Worm (Caenorhabditis elegans): Measurements from ENCODE around the gene far-7.
A peak's percentile ranks its signal among the peaks of the same experiment; 100 is the strongest.

far-7 gene

DNA sequence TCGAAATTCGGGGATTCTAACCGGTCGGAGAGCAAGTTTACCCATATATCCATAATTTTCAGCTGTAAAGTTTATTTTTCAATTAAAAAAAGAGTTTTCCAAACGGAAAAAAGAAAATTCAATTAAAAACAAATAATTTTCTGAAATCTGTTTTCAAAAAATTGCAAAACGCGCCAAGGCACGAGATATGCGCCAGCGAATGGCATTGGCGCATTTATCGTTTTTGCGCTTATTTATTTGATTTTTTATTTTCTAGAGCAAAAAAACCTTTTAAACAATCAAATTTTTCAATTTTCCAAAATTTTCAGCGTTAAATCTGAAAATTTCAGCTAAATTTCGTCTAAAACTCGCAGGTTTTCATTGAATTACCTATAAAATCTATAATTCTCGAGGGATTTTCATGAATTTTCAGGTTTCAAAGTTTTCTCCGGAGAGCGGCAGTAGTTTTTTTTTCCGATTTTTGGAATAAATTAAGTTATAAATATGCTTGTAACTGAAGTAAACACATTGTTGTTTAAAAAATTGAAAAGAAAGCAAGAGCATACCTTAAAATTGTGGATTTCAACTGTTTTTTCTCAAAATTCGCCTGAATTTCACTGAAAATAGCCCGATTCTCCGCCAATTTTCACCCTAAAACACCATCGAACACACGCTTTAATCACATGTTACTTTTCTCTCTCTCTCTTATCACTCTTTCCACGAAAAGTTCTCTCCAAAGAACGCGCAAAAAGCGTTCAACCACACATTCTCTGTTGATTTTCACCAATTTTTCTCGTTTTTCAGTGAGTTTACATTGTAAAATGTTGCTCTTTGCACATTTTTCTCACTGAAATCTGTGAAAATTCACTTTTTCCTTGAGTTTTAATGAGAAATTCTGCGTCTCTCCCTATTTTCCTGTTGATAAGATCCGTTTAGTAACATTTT, 33.7 kb upstream of the far-7 start, which contains the start of gene B0432.10 (continued):
- TF ChIP-seq crh-2 (tag; optimal IDR thresholded peaks at IDR 0.05) (peak; percentile 81), mbf-1 (tag; optimal IDR thresholded peaks at IDR 0.05) (no peak), dmd-4 (tag; optimal IDR thresholded peaks at IDR 0.05) (no peak), C34F6.9 (tag; optimal IDR thresholded peaks at IDR 0.05) (peak; percentile 96), egl-27 (tag; optimal IDR thresholded peaks at IDR 0.05) (peak; percentile 81), zag-1 (tag; optimal IDR thresholded peaks at IDR 0.05) (peak; percentile 17), nhr-21 (tag; optimal IDR thresholded peaks at IDR 0.05) (peak; percentile 63), gmeb-1 (tag; optimal IDR thresholded peaks at IDR 0.05) (peak; percentile 97), F13H6.1 (tag; optimal IDR thresholded peaks at IDR 0.05) (peak; percentile 74), aly-2 (tag; optimal IDR thresholded peaks at IDR 0.05) (no peak), nhr-6 (tag; optimal IDR thresholded peaks at IDR 0.05) (peak; percentile 78), fos-1 (tag; optimal IDR thresholded peaks at IDR 0.05) (peak; percentile 47), snpc-4 (tag; optimal IDR thresholded peaks at IDR 0.05) (peak; percentile 60), ceh-82 (tag; optimal IDR thresholded peaks at IDR 0.05) (no peak), nhr-129 (tag; optimal IDR thresholded peaks at IDR 0.05) (peak; percentile 58), unc-39 (tag; optimal IDR thresholded peaks at IDR 0.05) (no peak), unc-55 (GFP tag; optimal IDR thresholded peaks at IDR 0.05) (peak; percentile 96), alr-1 (tag; optimal IDR thresholded peaks at IDR 0.05) (no peak)

ce11 chrII:286551-286724, 33.2 kb upstream of the far-7 start, which contains the start of gene misc-1:
misc-1 (plus strand) TSS chrII:286625.
- no peak for TF ChIP-seq lsy-2 (tag; optimal IDR thresholded peaks at IDR 0.05)
- TF ChIP-seq crh-2 (tag; optimal IDR thresholded peaks at IDR 0.05) = no peak
- TF ChIP-seq nhr-25 (tag; optimal IDR thresholded peaks at IDR 0.05) = no peak
- TF ChIP-seq nhr-21 (tag; optimal IDR thresholded peaks at IDR 0.05) = no peak
- TF ChIP-seq blmp-1 (tag; optimal IDR thresholded peaks at IDR 0.05; ENCODE audit: insufficient read depth) = no peak
- TF ChIP-seq unc-55 (GFP tag; optimal IDR thresholded peaks at IDR 0.05) = no peak
- TF ChIP-seq ceh-16 (tag; optimal IDR thresholded peaks at IDR 0.05) = no peak
- no peak for TF ChIP-seq egl-27 (tag; optimal IDR thresholded peaks at IDR 0.05)
- no peak for TF ChIP-seq peb-1 (tag; optimal IDR thresholded peaks at IDR 0.05)
- TF ChIP-seq aly-2 (tag; optimal IDR thresholded peaks at IDR 0.05) = no peak
- no peak for TF ChIP-seq skn-1 (tag; optimal IDR thresholded peaks at IDR 0.05)
- no peak for TF ChIP-seq nhr-11 (tag; optimal IDR thresholded peaks at IDR 0.05)
- no peak for TF ChIP-seq ceh-82 (tag; optimal IDR thresholded peaks at IDR 0.05)

DNA sequence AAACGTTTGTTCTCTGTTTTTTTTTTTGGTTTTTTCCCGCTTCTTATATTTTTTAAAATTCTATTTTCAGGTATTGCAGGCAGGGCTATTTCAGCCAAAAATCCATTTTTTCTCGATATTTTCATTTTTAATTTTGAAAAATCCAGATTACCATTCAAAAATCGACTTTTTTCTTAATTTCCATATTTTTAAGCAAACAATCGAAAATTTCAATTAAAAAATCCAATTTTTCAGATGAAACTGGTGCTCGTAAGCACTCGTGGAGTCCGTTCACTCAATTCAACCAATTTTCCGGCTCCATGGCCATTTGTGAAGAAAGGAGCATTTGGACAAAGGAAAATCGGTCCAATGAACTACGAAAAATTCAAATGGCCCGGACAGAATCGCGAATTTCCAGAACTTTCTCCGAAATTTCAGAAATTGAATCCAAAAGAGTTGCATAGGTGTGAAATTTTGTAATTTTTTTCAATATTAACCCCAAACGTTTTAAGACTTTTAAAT, 30.8 kb upstream of the far-7 start, which contains the start of gene mrpl-41:
TSS of gene mrpl-41 (plus strand) at position 235 of the 501 bp plus-strand sequence.
- no peak for TF ChIP-seq sma-3 (GFP tag; optimal IDR thresholded peaks at IDR 0.05)
- TF ChIP-seq Y55F3AM.14 (GFP tag; optimal IDR thresholded peaks at IDR 0.05) = peak; percentile 12
- TF ChIP-seq nhr-23 (tag; optimal IDR thresholded peaks at IDR 0.05) = no peak
- no peak for TF ChIP-seq aly-2 (tag; optimal IDR thresholded peaks at IDR 0.05)
- TF ChIP-seq F13H6.1 (tag; optimal IDR thresholded peaks at IDR 0.05) = no peak
- no peak for TF ChIP-seq lin-39 (tag; optimal IDR thresholded peaks at IDR 0.05)
- TF ChIP-seq sem-4 (tag; optimal IDR thresholded peaks at IDR 0.05) = no peak

- no peak for TF ChIP-seq C34F6.9 (tag; optimal IDR thresholded peaks at IDR 0.05)
These were observed 29.3 kb upstream of the far-7 start, which contains the start of gene djr-1.1 for ce11 chrII:290282-290681. djr-1.1 (plus strand) TSS chrII:290582.

ce11 chrII:294606-295005, 25.0 kb upstream of the far-7 start, which contains the start of gene B0432.11:
B0432.11 (minus strand) TSS chrII:294706.
- TF ChIP-seq nhr-23 (tag; optimal IDR thresholded peaks at IDR 0.05) (no peak), nhr-12 (tag; optimal IDR thresholded peaks at IDR 0.05) (no peak), C34F6.9 (tag; optimal IDR thresholded peaks at IDR 0.05) (no peak), mab-5 (tag; optimal IDR thresholded peaks at IDR 0.05) (no peak), ZK546.5 (tag; optimal IDR thresholded peaks at IDR 0.05) (no peak), egl-27 (tag; optimal IDR thresholded peaks at IDR 0.05) (no peak), nhr-11 (tag; optimal IDR thresholded peaks at IDR 0.05) (no peak), mdl-1 (tag; optimal IDR thresholded peaks at IDR 0.05) (no peak), aly-2 (tag; optimal IDR thresholded peaks at IDR 0.05) (no peak), lsy-2 (tag; optimal IDR thresholded peaks at IDR 0.05) (no peak), nhr-25 (tag; optimal IDR thresholded peaks at IDR 0.05) (no peak), dmd-4 (tag; optimal IDR thresholded peaks at IDR 0.05) (no peak), sem-4 (tag; optimal IDR thresholded peaks at IDR 0.05) (no peak)

All from whole organism, L2 larva.